Worm (Caenorhabditis elegans): ENCODE data around the gene C18H9.1.
A peak's percentile ranks its signal among the peaks of the same experiment; 100 is the strongest.

DNA sequence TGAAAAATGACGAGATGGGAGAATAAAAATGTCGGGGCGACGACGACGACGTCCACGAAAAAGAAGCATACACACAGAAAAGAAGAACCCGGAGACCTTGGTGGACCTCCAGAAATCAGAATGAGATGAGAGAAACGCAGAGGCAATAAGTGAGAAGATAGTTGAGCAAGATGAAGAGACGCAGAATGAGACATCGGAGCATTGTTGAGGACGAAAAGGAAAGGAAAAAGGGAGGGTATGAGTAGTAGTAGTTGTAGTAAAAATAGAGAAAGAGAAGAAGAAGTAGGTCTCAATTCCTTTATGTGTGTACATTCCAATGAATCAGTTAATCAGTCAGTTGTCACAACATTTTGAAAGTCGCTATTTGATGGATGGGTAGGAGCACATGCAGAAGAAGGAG lies 30.4 kb downstream of the C18H9.1 start, which contains the start of gene T14B4.8:
- TF ChIP-seq arid-1 (GFP tag; conservative IDR thresholded peaks at IDR 0.05) = no peak
- no peak for TF ChIP-seq lin-39 (tag; optimal IDR thresholded peaks at IDR 0.05)
- no peak for TF ChIP-seq mdl-1 (tag; optimal IDR thresholded peaks at IDR 0.05)
- no peak for TF ChIP-seq ZK337.2 (GFP tag; IDR thresholded peaks at IDR 0.05)
- peak; percentile 22 for TF ChIP-seq fkh-10 (GFP tag; optimal IDR thresholded peaks at IDR 0.05)
- TF ChIP-seq nhr-237 (tag; optimal IDR thresholded peaks at IDR 0.05) = no peak
- no peak for TF ChIP-seq nhr-10 (tag; optimal IDR thresholded peaks at IDR 0.05)
- no peak for TF ChIP-seq ceh-28 (tag; optimal IDR thresholded peaks at IDR 0.05)

All from whole organism, L4 larva.